Worm (Caenorhabditis elegans) whole organism, early embryonic: ENCODE data around the gene enu-3.6.

ENCODE experiments used
- B0310.2 ChIP-seq: sonication (generic microtip); optimal IDR thresholded peaks from 2 replicates; lab custom pipeline; 2016; ENCODE audit warnings: mild to moderate bottlenecking, missing genetic modification characterization, missing compliant biosample characterization
- F13C5.2 ChIP-seq: sonication (generic microtip); optimal IDR thresholded peaks from 2 replicates; lab custom pipeline; 2017; ENCODE audit warnings: mild to moderate bottlenecking, missing genetic modification characterization, inconsistent platforms, missing compliant biosample characterization
- aly-1 ChIP-seq: sonication (generic microtip); optimal IDR thresholded peaks from 2 replicates; lab custom pipeline; 2016; ENCODE audit warnings: missing genetic modification characterization, missing compliant biosample characterization
- ama-1 ChIP-seq: fragments of 150-350 bp; optimal IDR thresholded peaks from 2 replicates; lab custom pipeline; 2014
- ceh-13 ChIP-seq: fragments of 200-800 bp; sonication (Bioruptor generic); optimal IDR thresholded peaks from 2 replicates; lab custom pipeline; 2018; ENCODE audit warnings: mild to moderate bottlenecking, missing genetic modification characterization, missing compliant biosample characterization
- ceh-36 ChIP-seq: sonication (generic microtip); optimal IDR thresholded peaks from 2 replicates; lab custom pipeline; 2016; ENCODE audit warnings: missing genetic modification characterization, inconsistent platforms, missing compliant biosample characterization
- ets-7 ChIP-seq: sonication (generic microtip); optimal IDR thresholded peaks from 2 replicates; lab custom pipeline; 2016; ENCODE audit warnings: missing genotype, missing genetic modification characterization, missing compliant biosample characterization
- flt-1 ChIP-seq: fragments of 200-800 bp; sonication (Bioruptor generic); IDR thresholded peaks from 2 replicates; pipeline ENCODE4 v1.3.6; 2022; ENCODE audit warnings: missing genetic modification characterization, missing compliant biosample characterization
- hmbx-1 ChIP-seq: sonication (generic microtip); optimal IDR thresholded peaks from 2 replicates; lab custom pipeline; 2016; ENCODE audit warnings: mild to moderate bottlenecking, missing genetic modification characterization, missing compliant biosample characterization
- hmg-4 ChIP-seq: fragments of 200-800 bp; sonication (Bioruptor generic); optimal IDR thresholded peaks from 2 replicates; lab custom pipeline; 2018; ENCODE audit warnings: mild to moderate bottlenecking, missing genetic modification characterization, missing compliant biosample characterization
- hnd-1 ChIP-seq: sonication (generic microtip); optimal IDR thresholded peaks from 2 replicates; lab custom pipeline; 2016; ENCODE audit warnings: missing genetic modification characterization, missing compliant biosample characterization
- pes-1 ChIP-seq: fragments of 200-800 bp; sonication (Bioruptor generic); IDR thresholded peaks from 2 replicates; pipeline ENCODE4 v1.3.6; 2022; ENCODE audit warnings: missing genetic modification reagents, missing genetic modification characterization, missing compliant biosample characterization
- scrt-1 ChIP-seq: fragments of 200-800 bp; sonication (Bioruptor generic); IDR thresholded peaks from 2 replicates; pipeline ENCODE4 v1.3.6; 2022; ENCODE audit warnings: missing genetic modification characterization, missing compliant biosample characterization
- sea-1 ChIP-seq: fragments of 200-800 bp; sonication (Bioruptor generic); conservative IDR thresholded peaks from 2 replicates; pipeline ENCODE4 v1.3.6; 2022; ENCODE audit warnings: missing genetic modification characterization, missing compliant biosample characterization
- tbx-11 ChIP-seq: fragments of 200-800 bp; sonication (Bioruptor generic); IDR thresholded peaks from 2 replicates; pipeline ENCODE4 v1.3.6; 2022; ENCODE audit warnings: missing genetic modification characterization, missing compliant biosample characterization
- tbx-37 ChIP-seq: fragments of 200-800 bp; sonication (Bioruptor generic); conservative IDR thresholded peaks from 2 replicates; pipeline ENCODE4 v1.3.6; 2022; ENCODE audit warnings: missing genetic modification reagents, missing genetic modification characterization, missing compliant biosample characterization
- tra-4 ChIP-seq: sonication (generic microtip); optimal IDR thresholded peaks from 2 replicates; lab custom pipeline; 2017; ENCODE audit warnings: missing genetic modification characterization, missing compliant biosample characterization

The enu-3.6 gene

ce11 chrIII:10720170-10720569 lies 30.1 kb upstream of the enu-3.6 start:
- TF ChIP-seq hnd-1 (tag; lab: Kevin White, UChicago) (no peak), flt-1 (0 out of 2 replicates have a peak, but pooled peaks have one; percentile 20), hmg-4 (peak; percentile 6), F13C5.2 (tag; lab: Kevin White, UChicago) (peak; percentile 40)

ce11 chrIII:10721056-10721455 lies 29.2 kb upstream of the enu-3.6 start:
- no peak for TF ChIP-seq tbx-37 (GFP tag; lab: Robert Waterston, UW)
- TF ChIP-seq hmg-4, result no peak
- no peak for TF ChIP-seq tbx-11 (GFP tag; lab: Robert Waterston, UW)
- no peak for TF ChIP-seq scrt-1 (GFP tag; lab: Robert Waterston, UW)
- no peak for TF ChIP-seq ets-7
- no peak for TF ChIP-seq aly-1 (tag; lab: Kevin White, UChicago)
- no peak for TF ChIP-seq sea-1 (GFP tag; lab: Robert Waterston, UW)
- TF ChIP-seq tra-4 (tag; lab: Kevin White, UChicago), result no peak
- no peak for TF ChIP-seq flt-1

DNA sequence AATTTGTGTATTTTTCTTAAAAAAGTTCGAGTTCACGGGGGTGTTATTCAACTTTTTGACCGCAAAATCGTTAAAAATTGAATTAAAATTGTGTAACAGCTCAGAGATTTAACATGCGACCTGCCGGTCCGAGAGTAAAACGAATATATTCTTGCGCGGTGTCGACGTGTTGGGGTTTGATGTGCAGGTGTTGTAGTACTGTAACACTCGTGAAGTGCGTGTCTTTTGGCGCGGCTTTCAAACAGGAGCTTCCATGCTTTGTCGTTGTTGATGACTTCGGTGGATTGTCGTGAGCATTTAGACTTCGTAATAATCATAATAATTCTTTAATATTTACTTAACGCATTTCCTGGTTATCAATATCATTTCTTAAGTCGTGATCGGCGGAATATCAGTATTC lies 19.7 kb upstream of the enu-3.6 start, which contains the start of gene tat-3:
tat-3 (minus strand) TSS at position 196 of the 400 bp plus-strand sequence.
- TF ChIP-seq ceh-13 (GFP tag; lab: Kevin White, UChicago) (no peak), scrt-1 (GFP tag; lab: Robert Waterston, UW) (no peak), ets-7 (no peak), tra-4 (tag; lab: Kevin White, UChicago) (no peak), B0310.2 (tag; lab: Kevin White, UChicago) (no peak), hmbx-1 (tag; lab: Kevin White, UChicago) (no peak), hnd-1 (tag; lab: Kevin White, UChicago) (no peak), F13C5.2 (tag; lab: Kevin White, UChicago) (no peak), aly-1 (tag; lab: Kevin White, UChicago) (no peak), ama-1 (lab: Kevin White, UChicago) (no peak), tbx-11 (GFP tag; lab: Robert Waterston, UW) (no peak), sea-1 (GFP tag; lab: Robert Waterston, UW) (no peak), tbx-37 (GFP tag; lab: Robert Waterston, UW) (no peak), ceh-36 (no peak), flt-1 (no peak), pes-1 (no peak), hmg-4 (no peak)

DNA sequence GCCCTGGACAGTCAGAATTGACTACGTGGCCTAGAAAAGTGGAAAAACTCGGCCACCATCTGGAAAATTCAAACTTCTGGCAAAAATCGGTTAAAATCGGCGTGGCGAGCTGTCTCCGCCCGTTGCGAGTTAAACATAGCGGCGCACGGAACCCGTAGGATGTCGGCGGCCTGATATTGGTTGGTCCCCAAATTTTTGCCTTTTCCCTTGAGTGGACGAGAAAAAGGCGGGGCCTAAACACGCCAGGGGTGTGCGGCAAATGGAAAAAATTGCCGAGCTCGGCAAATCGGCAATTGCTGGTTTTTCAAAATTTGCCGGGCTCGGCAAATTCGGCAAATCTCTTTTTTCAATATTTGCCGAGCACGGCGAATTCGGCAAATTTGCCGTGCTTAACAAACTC lies 16.9 kb upstream of the enu-3.6 start:
- TF ChIP-seq sea-1 (GFP tag; lab: Robert Waterston, UW) (no peak), pes-1 (0 out of 2 replicates have a peak, but pooled peaks have one; percentile 19)

DNA sequence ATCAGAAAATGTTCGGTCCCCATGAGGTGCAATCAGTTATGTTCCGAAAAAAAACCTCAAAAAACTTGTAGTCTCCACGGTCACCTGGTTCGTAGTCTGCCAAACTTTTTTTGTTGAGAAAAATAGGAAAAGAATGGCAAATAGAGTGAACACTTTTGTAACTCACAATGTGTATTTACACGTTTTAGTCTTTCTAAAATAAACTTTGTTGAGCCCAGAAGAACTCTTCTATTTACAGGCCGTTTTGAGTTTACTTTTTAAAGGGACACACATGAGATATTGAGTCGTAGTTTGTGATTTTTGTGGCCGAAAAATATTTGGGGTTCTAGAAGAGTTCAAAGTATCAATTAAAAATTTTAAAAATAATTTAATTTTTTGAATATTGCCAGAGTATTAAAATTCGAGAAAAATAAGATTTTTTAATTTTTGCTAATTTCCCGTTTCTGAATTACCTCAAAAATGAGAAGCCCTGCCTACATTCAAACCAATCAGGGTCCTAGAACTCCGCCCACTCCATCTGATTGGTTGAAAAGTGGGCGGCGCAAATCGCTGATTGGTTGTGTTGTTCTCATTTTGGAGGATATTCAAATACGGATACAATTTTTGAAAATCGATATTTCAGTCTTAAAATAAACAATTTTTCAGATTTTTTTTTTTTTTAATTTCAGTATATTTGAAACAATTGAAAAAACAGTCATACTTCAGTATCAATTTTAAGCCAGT lies 15.6 kb upstream of the enu-3.6 start:
- TF ChIP-seq hnd-1 (tag; lab: Kevin White, UChicago) (no peak), ceh-36 (no peak), aly-1 (tag; lab: Kevin White, UChicago) (no peak), ets-7 (no peak), hmg-4 (no peak), hmbx-1 (tag; lab: Kevin White, UChicago) (no peak), tbx-11 (GFP tag; lab: Robert Waterston, UW) (no peak), flt-1 (no peak), tra-4 (tag; lab: Kevin White, UChicago) (no peak), F13C5.2 (tag; lab: Kevin White, UChicago) (no peak), pes-1 (no peak)

- TF ChIP-seq F13C5.2 (tag; lab: Kevin White, UChicago), result no peak
- no peak for TF ChIP-seq pes-1
- TF ChIP-seq hmg-4, result no peak
- TF ChIP-seq aly-1 (tag; lab: Kevin White, UChicago), result no peak
Measured at ce11 chrIII:10736322-10736985, 13.8 kb upstream of the enu-3.6 start.

DNA sequence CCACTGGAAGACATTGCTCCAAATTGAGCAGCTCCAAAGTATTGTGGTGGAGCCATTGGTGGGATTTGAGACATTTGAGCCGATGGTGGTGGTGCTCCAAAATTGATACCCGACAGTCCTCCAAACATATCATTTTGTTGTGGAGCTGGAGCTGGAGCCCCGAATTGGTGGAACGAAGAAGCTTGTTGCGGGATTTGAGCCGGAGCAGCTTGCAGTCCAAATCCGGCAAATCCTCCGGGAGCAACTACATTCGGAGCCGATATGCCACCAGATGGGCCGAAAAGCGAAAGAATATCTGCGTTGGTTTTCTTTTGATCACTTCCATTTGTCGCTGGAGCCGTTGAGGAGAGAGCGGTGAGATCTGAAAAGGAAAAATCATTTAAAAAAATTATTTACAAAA lies 12.2 kb upstream of the enu-3.6 start:
- TF ChIP-seq pes-1 (no peak), aly-1 (tag; lab: Kevin White, UChicago) (no peak), flt-1 (no peak), tra-4 (tag; lab: Kevin White, UChicago) (no peak), hnd-1 (tag; lab: Kevin White, UChicago) (no peak), F13C5.2 (tag; lab: Kevin White, UChicago) (no peak), hmg-4 (no peak), scrt-1 (GFP tag; lab: Robert Waterston, UW) (no peak), ets-7 (no peak), B0310.2 (tag; lab: Kevin White, UChicago) (no peak)

DNA sequence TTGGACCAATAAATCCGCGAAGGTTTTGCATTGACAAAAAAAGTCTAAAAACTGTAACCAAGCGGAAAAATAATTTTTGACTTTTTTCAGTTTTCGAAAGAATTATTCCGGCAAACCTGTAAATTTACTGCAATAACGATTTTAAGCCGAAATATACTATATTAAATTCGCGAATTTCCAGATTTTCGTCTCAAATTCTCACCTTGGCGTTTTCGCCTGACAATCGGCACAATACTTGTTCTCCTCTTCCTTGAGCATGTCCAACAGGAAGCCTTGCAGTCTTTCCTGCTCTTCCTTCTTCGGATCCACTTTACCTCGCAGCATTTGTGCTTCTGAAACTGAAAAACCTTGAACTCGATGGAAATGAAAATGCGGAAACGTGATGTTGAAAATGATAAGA lies 10.8 kb upstream of the enu-3.6 start, which contains the start of gene smap-1:
smap-1 (minus strand) TSS at position 338 of the 400 bp plus-strand sequence.
- TF ChIP-seq scrt-1 (GFP tag; lab: Robert Waterston, UW), result no peak
- TF ChIP-seq ceh-13 (GFP tag; lab: Kevin White, UChicago), result no peak
- no peak for TF ChIP-seq tra-4 (tag; lab: Kevin White, UChicago)
- TF ChIP-seq ceh-36, result no peak
- TF ChIP-seq sea-1 (GFP tag; lab: Robert Waterston, UW), result no peak
- no peak for TF ChIP-seq pes-1
- TF ChIP-seq hmbx-1 (tag; lab: Kevin White, UChicago), result no peak
- no peak for TF ChIP-seq F13C5.2 (tag; lab: Kevin White, UChicago)
- TF ChIP-seq aly-1 (tag; lab: Kevin White, UChicago), result no peak
- TF ChIP-seq ama-1 (lab: Kevin White, UChicago), result no peak
- TF ChIP-seq B0310.2 (tag; lab: Kevin White, UChicago), result no peak
- no peak for TF ChIP-seq hnd-1 (tag; lab: Kevin White, UChicago)
- TF ChIP-seq tbx-11 (GFP tag; lab: Robert Waterston, UW), result no peak
- no peak for TF ChIP-seq tbx-37 (GFP tag; lab: Robert Waterston, UW)
